Fruit fly (Drosophila melanogaster) whole organism, pupa: ENCODE data around the gene CG43175.

Experiments used
- CG17806 ChIP-seq: fragments of 200-800 bp; sonication (Bioruptor generic); optimal IDR thresholded peaks from 2 replicates; lab custom pipeline; 2018; ENCODE audit warnings: missing biosample characterization, mild to moderate bottlenecking, missing genetic modification characterization, moderate library complexity
- CG34367 ChIP-seq: fragments of 200-800 bp; sonication (Bioruptor generic); optimal IDR thresholded peaks from 2 replicates; lab custom pipeline; 2018; ENCODE audit warnings: missing biosample characterization, mild to moderate bottlenecking, missing genetic modification characterization
- CG4496 ChIP-seq: fragments of 200-800 bp; sonication (Bioruptor generic); IDR thresholded peaks from 3 replicates; pipeline ENCODE4 v1.3.6; 2022; ENCODE audit warnings: missing biosample characterization, missing genetic modification characterization
- CG8301 ChIP-seq: fragments of 200-800 bp; sonication (Bioruptor generic); optimal IDR thresholded peaks from 2 replicates; lab custom pipeline; 2018; ENCODE audit warnings: missing biosample characterization, mild to moderate bottlenecking, missing genetic modification characterization
- Pif1A ChIP-seq: fragments of 200-800 bp; sonication (Bioruptor generic); optimal IDR thresholded peaks from 3 replicates; lab custom pipeline; 2016; ENCODE audit warnings: missing biosample characterization, missing genetic modification characterization

dm6 chr3R:17686875-17687274 is 56.4 kb downstream of the CG43175 start, which contains the start of gene CG31249:
- TF ChIP-seq CG4496 (GFP tag; lab: Robert Waterston, UW) (no peak), CG8301 (tag; lab: Kevin White, UChicago) (no peak), Pif1A (GFP tag; lab: Kevin White, UChicago) (no peak), CG17806 (no peak), CG34367 (no peak)
